Worm (Caenorhabditis elegans): ENCODE results near the gene K09C6.3.
"Not testable (repeated sequence)": the region's sequence is repeated elsewhere in the genome, so short reads cannot be mapped to it uniquely, and the experiment has no call there.

Gene K09C6.3

ce11 chrV:813101-813500, 39.2 kb upstream of the K09C6.3 start, which contains the start of gene R13D11.10:
TSS of gene R13D11.10 (minus strand) at chrV:813201.
- TF ChIP-seq lin-39 (tag; optimal IDR thresholded peaks at IDR 0.05) = no peak
- TF ChIP-seq ceh-28 (tag; optimal IDR thresholded peaks at IDR 0.05) = no peak
- TF ChIP-seq pha-4 (tag; optimal IDR thresholded peaks at IDR 0.05) = no peak
- TF ChIP-seq hmg-11 (tag; optimal IDR thresholded peaks at IDR 0.05) = no peak

ce11 chrV:814716-815115, 37.6 kb upstream of the K09C6.3 start, which contains the start of gene R13D11.3:
TSS of gene R13D11.3 (plus strand) at chrV:815016.
- no peak for TF ChIP-seq ZK546.5 (tag; optimal IDR thresholded peaks at IDR 0.05)

ce11 chrV:817182-817581, 35.1 kb upstream of the K09C6.3 start, which contains the start of gene R13D11.1:
TSS of gene R13D11.1 (plus strand) at chrV:817482.
- TF ChIP-seq ztf-11 (tag; optimal IDR thresholded peaks at IDR 0.05) = no peak
- TF ChIP-seq ceh-9 (tag; optimal IDR thresholded peaks at IDR 0.05) = no peak
- TF ChIP-seq tbx-2 (tag; optimal IDR thresholded peaks at IDR 0.05) = no peak
- TF ChIP-seq daf-12 (tag; optimal IDR thresholded peaks at IDR 0.05) = no peak
- no peak for TF ChIP-seq fkh-2 (tag; optimal IDR thresholded peaks at IDR 0.05)
- TF ChIP-seq ceh-82 (tag; optimal IDR thresholded peaks at IDR 0.05) = no peak
- TF ChIP-seq egl-27 (tag; optimal IDR thresholded peaks at IDR 0.05) = no peak
- TF ChIP-seq unc-39 (tag; optimal IDR thresholded peaks at IDR 0.05) = no peak
- TF ChIP-seq nhr-237 (tag; optimal IDR thresholded peaks at IDR 0.05) = no peak
- no peak for TF ChIP-seq nhr-77 (tag; optimal IDR thresholded peaks at IDR 0.05)
- no peak for TF ChIP-seq pha-4 (tag; optimal IDR thresholded peaks at IDR 0.05)
- TF ChIP-seq nhr-43 (tag; optimal IDR thresholded peaks at IDR 0.05; ENCODE audit: poor library complexity, severe bottlenecking) = no peak
- TF ChIP-seq nhr-67 (tag; optimal IDR thresholded peaks at IDR 0.05) = no peak

- not testable (repeated sequence) for TF ChIP-seq ztf-11, lin-39, lsy-12 (tag; optimal IDR thresholded peaks at IDR 0.05)
These were observed 31.7 kb upstream of the K09C6.3 start, which contains the start of gene srx-32 for ce11 chrV:820629-821028. TSS of gene srx-32 (minus strand) at chrV:820729.

ce11 chrV:822922-823321, 29.4 kb upstream of the K09C6.3 start, which contains the start of gene srx-31:
TSS of gene srx-31 (minus strand) at chrV:823022.
- TF ChIP-seq nhr-67, nhr-23, elt-1 (tag; optimal IDR thresholded peaks at IDR 0.05): not testable (repeated sequence)

ce11 chrV:826097-826496, 26.2 kb upstream of the K09C6.3 start, which contains the start of gene F41H8.2:
TSS of gene F41H8.2 (plus strand) at chrV:826397.
- TF ChIP-seq nhr-23 (tag; optimal IDR thresholded peaks at IDR 0.05) (no peak), R02D3.7 (tag; optimal IDR thresholded peaks at IDR 0.05) (no peak), nhr-76 (tag; optimal IDR thresholded peaks at IDR 0.05) (no peak), lin-15B (tag; optimal IDR thresholded peaks at IDR 0.05) (no peak), pha-4 (tag; optimal IDR thresholded peaks at IDR 0.05) (no peak), zag-1 (tag; optimal IDR thresholded peaks at IDR 0.05) (no peak), unc-39 (tag; optimal IDR thresholded peaks at IDR 0.05) (no peak), elt-1 (tag; optimal IDR thresholded peaks at IDR 0.05) (no peak), nhr-11 (tag; optimal IDR thresholded peaks at IDR 0.05) (no peak), eor-1 (tag; optimal IDR thresholded peaks at IDR 0.05) (no peak), jun-1 (tag; optimal IDR thresholded peaks at IDR 0.05) (no peak), sea-2 (GFP tag; optimal IDR thresholded peaks at IDR 0.05) (no peak), fkh-2 (tag; optimal IDR thresholded peaks at IDR 0.05) (no peak)

ce11 chrV:833368-833767, 18.9 kb upstream of the K09C6.3 start, which contains the start of gene F41H8.1:
TSS of gene F41H8.1 (plus strand) at chrV:833668.
- TF ChIP-seq lsy-12 (tag; optimal IDR thresholded peaks at IDR 0.05) = no peak
- no peak for TF ChIP-seq nhr-11 (tag; optimal IDR thresholded peaks at IDR 0.05)
- TF ChIP-seq lin-15B (tag; optimal IDR thresholded peaks at IDR 0.05) = no peak
- no peak for TF ChIP-seq nhr-12 (tag; optimal IDR thresholded peaks at IDR 0.05)
- no peak for TF ChIP-seq aly-2 (tag; optimal IDR thresholded peaks at IDR 0.05)
- no peak for TF ChIP-seq elt-3 (tag; optimal IDR thresholded peaks at IDR 0.05)
- no peak for TF ChIP-seq ceh-28 (tag; optimal IDR thresholded peaks at IDR 0.05)
- no peak for TF ChIP-seq R02D3.7 (tag; optimal IDR thresholded peaks at IDR 0.05)
- TF ChIP-seq ztf-11 (tag; optimal IDR thresholded peaks at IDR 0.05) = no peak
- TF ChIP-seq fkh-10 (GFP tag; optimal IDR thresholded peaks at IDR 0.05) = no peak
- no peak for TF ChIP-seq ztf-4 (tag; optimal IDR thresholded peaks at IDR 0.05)
- TF ChIP-seq skn-1 (tag; optimal IDR thresholded peaks at IDR 0.05) = no peak
- TF ChIP-seq unc-39 (tag; optimal IDR thresholded peaks at IDR 0.05) = no peak
- TF ChIP-seq elt-1 (tag; optimal IDR thresholded peaks at IDR 0.05) = no peak
- no peak for TF ChIP-seq pha-4 (tag; optimal IDR thresholded peaks at IDR 0.05)
- no peak for TF ChIP-seq nhr-25 (tag; optimal IDR thresholded peaks at IDR 0.05)
- no peak for TF ChIP-seq ceh-9 (tag; optimal IDR thresholded peaks at IDR 0.05)
- no peak for TF ChIP-seq nhr-43 (tag; optimal IDR thresholded peaks at IDR 0.05; ENCODE audit: poor library complexity, severe bottlenecking)
- TF ChIP-seq nhr-23 (tag; optimal IDR thresholded peaks at IDR 0.05) = no peak
- TF ChIP-seq nhr-28 (tag; optimal IDR thresholded peaks at IDR 0.05) = no peak

Data from whole organism, L3 larva.